Worm (Caenorhabditis elegans): ENCODE data around the gene T01G5.6.

T01G5.6 gene

DNA sequence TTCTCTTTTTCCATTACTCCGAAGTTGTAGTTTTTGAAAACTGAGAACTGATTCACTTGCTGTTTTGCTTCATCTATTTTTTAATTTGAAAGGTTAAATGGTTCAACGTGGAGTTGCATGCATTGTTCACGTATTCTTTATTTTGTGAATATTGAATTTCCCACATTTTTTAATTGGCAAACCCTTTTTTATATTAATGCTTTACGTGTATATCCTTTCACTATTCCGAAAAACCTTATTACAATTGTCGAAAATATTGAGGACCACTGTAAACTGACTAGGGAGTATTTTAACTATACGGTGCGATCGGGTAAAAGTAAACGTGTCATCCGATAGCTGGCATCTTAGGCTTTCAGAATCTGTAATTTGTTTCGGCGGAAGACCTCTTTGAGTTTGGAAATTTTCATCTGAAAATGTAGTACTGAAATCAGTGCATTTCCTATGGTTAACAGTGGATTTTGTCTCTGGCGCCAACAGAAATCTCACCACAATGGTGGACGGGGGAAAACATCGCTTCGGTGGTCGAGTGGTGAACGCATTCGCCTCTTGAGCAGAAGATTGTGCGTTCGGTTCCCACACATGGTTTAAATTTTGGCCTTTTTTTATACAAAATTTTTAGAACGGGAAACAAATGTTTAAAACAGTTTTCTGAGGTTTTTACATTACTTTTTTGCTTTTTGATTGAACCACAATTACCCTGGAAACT lies 7.8 kb downstream of the T01G5.6 start, which contains the start of gene C01G10.14:
Gene C01G10.14 (minus strand): TSS at position 51 of the 706 bp plus-strand sequence.
- peak; percentile 73; the same call in 1 of the 2 replicates for TF ChIP-seq hmg-1.2 (GFP tag; IDR thresholded peaks at IDR 0.05)
- TF ChIP-seq ztf-25 (GFP tag; IDR thresholded peaks at IDR 0.05): peak; percentile 50; the same call in 1 of the 2 replicates
- peak; percentile 58 for TF ChIP-seq B0261.1 (tag; optimal IDR thresholded peaks at IDR 0.05)
- TF ChIP-seq lin-26 (GFP tag; IDR thresholded peaks at IDR 0.05): peak; percentile 55; the same call in 1 of the 2 replicates
- TF ChIP-seq nfyb-1 (GFP tag; IDR thresholded peaks at IDR 0.05): peak; percentile 36; the same call in 1 of the 2 replicates
- peak; percentile 82 for TF ChIP-seq tbp1 (GFP tag; optimal IDR thresholded peaks at IDR 0.05)

DNA sequence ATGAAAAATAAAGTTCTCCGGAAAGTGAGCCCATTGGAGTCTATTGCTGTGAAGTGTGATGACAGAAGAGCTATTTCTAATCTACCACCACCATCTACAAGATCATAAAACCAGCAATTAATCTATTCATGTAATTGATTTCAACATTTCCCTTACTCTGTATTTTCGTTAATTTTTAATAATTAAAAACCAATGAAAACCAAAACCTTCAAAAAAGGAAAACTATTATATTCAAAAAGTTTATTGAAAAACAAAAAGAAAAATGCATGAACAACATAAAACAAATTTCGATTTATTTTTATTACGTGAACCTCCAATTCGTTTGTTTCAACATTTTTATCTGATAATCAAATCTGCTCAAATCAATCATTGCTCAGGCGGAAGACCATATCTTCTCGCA lies 14.4 kb downstream of the T01G5.6 start, which contains the start of gene C01G10.1:
Gene C01G10.1 (plus strand): TSS at position 301 of the 400 bp plus-strand sequence.
- TF ChIP-seq madf-3 (GFP tag; IDR thresholded peaks at IDR 0.05) (no peak), nhr-120 (GFP tag; IDR thresholded peaks at IDR 0.05) (no peak), madf-8 (GFP tag; conservative IDR thresholded peaks at IDR 0.05) (no peak)

DNA sequence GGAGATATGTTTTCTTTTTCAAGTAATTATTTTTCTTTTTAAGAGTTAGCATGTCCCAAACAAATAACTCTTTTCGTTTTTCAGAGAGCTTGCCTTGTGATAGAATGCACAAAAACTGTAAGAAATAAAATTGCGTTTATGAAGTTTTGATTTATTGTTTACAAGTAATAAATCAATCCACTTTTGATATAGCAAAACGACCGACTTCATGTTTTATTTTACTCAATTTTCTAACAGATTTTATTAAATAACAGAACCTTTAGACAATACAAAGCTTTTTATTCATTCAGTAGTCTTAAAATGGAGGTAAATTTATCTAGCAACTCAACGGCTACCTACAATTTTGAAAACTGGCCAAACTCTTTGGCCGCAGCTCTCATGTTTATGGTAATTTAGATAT lies 19.1 kb downstream of the T01G5.6 start, which contains the start of gene srx-78:
Gene srx-78 (plus strand): TSS at position 301 of the 400 bp plus-strand sequence.
- TF ChIP-seq rcor-1 (GFP tag; IDR thresholded peaks at IDR 0.05) (no peak), C17E4.6 (GFP tag; IDR thresholded peaks at IDR 0.05) (no peak), F10E7.11 (tag; optimal IDR thresholded peaks at IDR 0.05) (no peak), attf-6 (GFP tag; IDR thresholded peaks at IDR 0.05) (no peak), egl-44 (GFP tag; IDR thresholded peaks at IDR 0.05) (no peak), cebp-2 (GFP tag; IDR thresholded peaks at IDR 0.05) (no peak), mcd-1 (GFP tag; IDR thresholded peaks at IDR 0.05) (no peak)

ce11 chrV:15092666-15093065 lies 21.2 kb downstream of the T01G5.6 start, which contains the start of gene txt-12:
txt-12 (plus strand) TSS chrV:15092966.
- TF ChIP-seq ceh-40 (GFP tag; IDR thresholded peaks at IDR 0.05) (no peak), ztf-18 (tag; optimal IDR thresholded peaks at IDR 0.05) (no peak), somi-1 (GFP tag; optimal IDR thresholded peaks at IDR 0.05) (no peak), ztf-3 (GFP tag; optimal IDR thresholded peaks at IDR 0.05) (no peak), hmg-20 (GFP tag; IDR thresholded peaks at IDR 0.05) (no peak), pha-4 (tag; optimal IDR thresholded peaks at IDR 0.05) (no peak), ztf-26 (tag; optimal IDR thresholded peaks at IDR 0.05) (no peak), lsy-27 (tag; optimal IDR thresholded peaks at IDR 0.05; ENCODE audit: borderline replicate concordance, insufficient read depth) (no peak), T26A5.8 (tag; optimal IDR thresholded peaks at IDR 0.05) (no peak), sptf-2 (GFP tag; optimal IDR thresholded peaks at IDR 0.05) (no peak), nfyb-1 (GFP tag; IDR thresholded peaks at IDR 0.05) (no peak), Y79H2A.3 (GFP tag; conservative IDR thresholded peaks at IDR 0.05) (no peak), nhr-80 (tag; optimal IDR thresholded peaks at IDR 0.05) (no peak), nfya-1 (tag; optimal IDR thresholded peaks at IDR 0.05; ENCODE audit: borderline replicate concordance, insufficient read depth) (no peak), tlf-1 (GFP tag; optimal IDR thresholded peaks at IDR 0.05) (no peak), snpc-3.4 (tag; optimal IDR thresholded peaks at IDR 0.05) (no peak), F49E8.2 (tag; optimal IDR thresholded peaks at IDR 0.05; ENCODE audit: insufficient read depth) (no peak), egl-44 (GFP tag; IDR thresholded peaks at IDR 0.05) (no peak)

Data from whole organism, young adult.